Worm (Caenorhabditis elegans): ENCODE data around the gene sfxn-5.

The sfxn-5 gene

ce11 chrII:8052172-8052571 is 52.7 kb downstream of the sfxn-5 start:
- TF ChIP-seq hmbx-1 (tag; optimal IDR thresholded peaks at IDR 0.05) (no peak), scrt-1 (GFP tag; IDR thresholded peaks at IDR 0.05) (no peak), F13C5.2 (tag; optimal IDR thresholded peaks at IDR 0.05) (no peak), ets-7 (tag; optimal IDR thresholded peaks at IDR 0.05) (no peak), ceh-36 (tag; optimal IDR thresholded peaks at IDR 0.05) (no peak), ama-1 (optimal IDR thresholded peaks at IDR 0.05) (no peak), hmg-4 (GFP tag; optimal IDR thresholded peaks at IDR 0.05) (no peak), tbx-11 (GFP tag; IDR thresholded peaks at IDR 0.05) (no peak), ceh-13 (GFP tag; optimal IDR thresholded peaks at IDR 0.05) (no peak), flt-1 (GFP tag; IDR thresholded peaks at IDR 0.05) (no peak), sea-1 (GFP tag; conservative IDR thresholded peaks at IDR 0.05) (no peak), aly-1 (tag; optimal IDR thresholded peaks at IDR 0.05) (no peak), tra-4 (tag; optimal IDR thresholded peaks at IDR 0.05) (no peak), tbx-37 (GFP tag; conservative IDR thresholded peaks at IDR 0.05) (no peak), hnd-1 (tag; optimal IDR thresholded peaks at IDR 0.05) (no peak), B0310.2 (tag; optimal IDR thresholded peaks at IDR 0.05) (no peak), pes-1 (GFP tag; IDR thresholded peaks at IDR 0.05) (no peak)

Data from whole organism, early embryonic.